Fruit fly (Drosophila melanogaster) whole organism, embryonic: ENCODE measurements around the gene CG16758.

Experiments
- CG13123 ChIP-seq: fragments of 200-800 bp; sonication (Bioruptor generic); optimal IDR thresholded peaks from 2 replicates; lab custom pipeline; 2016; ENCODE audit warnings: missing biosample characterization, missing genetic modification characterization
- CG17829 ChIP-seq: fragments of 200-800 bp; optimal IDR thresholded peaks from 2 replicates; lab custom pipeline; 2019; ENCODE audit warnings: missing biosample characterization, mild to moderate bottlenecking, missing genetic modification characterization, moderate library complexity
- CG4854 ChIP-seq: fragments of 200-800 bp; sonication (Bioruptor generic); optimal IDR thresholded peaks from 2 replicates; lab custom pipeline; 2016; ENCODE audit warnings: missing biosample characterization, missing genetic modification characterization, inconsistent platforms
- Dad ChIP-seq: fragments of 200-800 bp; sonication (Bioruptor generic); optimal IDR thresholded peaks from 3 replicates; lab custom pipeline; 2016; ENCODE audit warnings: missing biosample characterization, missing genetic modification characterization
- PHDP ChIP-seq: fragments of 200-800 bp; sonication (Bioruptor generic); optimal IDR thresholded peaks from 3 replicates; lab custom pipeline; 2018; ENCODE audit warnings: missing biosample characterization, mild to moderate bottlenecking, missing genetic modification characterization, moderate library complexity
- Six4 ChIP-seq: fragments of 200-800 bp; sonication (Bioruptor generic); optimal IDR thresholded peaks from 2 replicates; lab custom pipeline; 2016; ENCODE audit warnings: missing biosample characterization, missing genetic modification characterization
- chn ChIP-seq: fragments of 200-800 bp; sonication (Bioruptor generic); optimal IDR thresholded peaks from 2 replicates; lab custom pipeline; 2016; ENCODE audit warnings: missing biosample characterization, missing genetic modification characterization
- inv ChIP-seq: fragments of 200-800 bp; sonication (Bioruptor generic); IDR thresholded peaks from 2 replicates; pipeline ENCODE4 v1.3.6; 2022; ENCODE audit warnings: missing biosample characterization, missing genetic modification characterization; ENCODE audit not compliant: partially characterized antibody
- knrl ChIP-seq: fragments of 200-800 bp; sonication (Bioruptor generic); IDR thresholded peaks from 3 replicates; pipeline ENCODE4 v1.3.6; 2022; ENCODE audit warnings: missing biosample characterization, missing genetic modification characterization; ENCODE audit not compliant: partially characterized antibody

DNA sequence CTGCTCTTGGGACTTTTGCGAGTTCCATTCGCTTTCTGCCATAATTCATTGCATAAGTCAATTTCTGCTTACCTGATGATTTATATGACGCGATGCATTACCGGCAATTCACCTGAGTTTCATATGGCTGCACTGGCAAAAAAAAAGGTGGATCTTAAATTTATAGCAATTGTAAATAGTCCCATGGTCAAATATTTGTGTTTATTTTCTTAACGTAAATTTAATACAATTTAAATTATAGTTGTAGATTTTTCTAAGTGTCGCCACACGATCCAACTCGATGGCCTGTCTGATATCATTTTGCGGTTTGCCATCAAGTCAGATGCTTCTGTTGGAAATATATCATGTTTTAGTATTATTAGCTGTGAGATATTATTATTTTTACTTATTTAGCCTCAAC lies 21.9 kb downstream of the CG16758 start:
- TF ChIP-seq inv (GFP tag; lab: Robert Waterston, UW) (no peak), knrl (GFP tag; lab: Robert Waterston, UW) (no peak), PHDP (tag; lab: Kevin White, UChicago) (no peak), CG4854 (no peak), CG13123 (GFP tag; lab: Kevin White, UChicago) (no peak), CG17829 (no peak), Dad (no peak), Six4 (GFP tag; lab: Kevin White, UChicago) (no peak), chn (GFP tag; lab: Kevin White, UChicago) (no peak)
